Fruit fly (Drosophila melanogaster) whole organism, embryonic: ENCODE results near the gene Uggt.

Experiments used
- Bgb ChIP-seq: fragments of 200-800 bp; sonication (Bioruptor generic); IDR thresholded peaks from 2 replicates; pipeline ENCODE4 v1.3.6; 2022; ENCODE audit warnings: missing biosample characterization, missing genetic modification characterization; ENCODE audit not compliant: partially characterized antibody
- BtbVII ChIP-seq: fragments of 200-800 bp; sonication (Bioruptor generic); optimal IDR thresholded peaks from 3 replicates; lab custom pipeline; 2017; ENCODE audit warnings: missing biosample characterization, mild to moderate bottlenecking, missing genetic modification characterization
- C15 ChIP-seq: fragments of 200-800 bp; sonication (Bioruptor generic); IDR thresholded peaks from 3 replicates; pipeline ENCODE4 v1.3.6; 2022; ENCODE audit warnings: missing biosample characterization, missing genetic modification characterization
- CG1024 ChIP-seq: fragments of 200-800 bp; sonication (Bioruptor generic); IDR thresholded peaks from 2 replicates; pipeline ENCODE4 v1.3.6; 2022; ENCODE audit warnings: missing biosample characterization, missing genetic modification characterization
- CG10321 ChIP-seq: fragments of 200-800 bp; sonication (Bioruptor generic); IDR thresholded peaks from 2 replicates; pipeline ENCODE4 v1.3.6; 2022; ENCODE audit warnings: missing biosample characterization, missing genetic modification characterization
- CG11085 ChIP-seq: fragments of 200-800 bp; sonication (Bioruptor generic); IDR thresholded peaks from 2 replicates; pipeline ENCODE4 v1.3.6; 2022; ENCODE audit warnings: missing biosample characterization, missing genetic modification characterization
- CG12071 ChIP-seq: fragments of 200-800 bp; sonication (Bioruptor generic); optimal IDR thresholded peaks from 3 replicates; lab custom pipeline; 2018; ENCODE audit warnings: missing biosample characterization, mild to moderate bottlenecking, missing genetic modification characterization
- CG12942 ChIP-seq: fragments of 200-800 bp; sonication (Bioruptor generic); optimal IDR thresholded peaks from 3 replicates; lab custom pipeline; 2016; ENCODE audit warnings: missing biosample characterization, missing genetic modification characterization
- CG14014 ChIP-seq: fragments of 200-800 bp; sonication (Bioruptor generic); IDR thresholded peaks from 2 replicates; pipeline ENCODE4 v1.3.6; 2022; ENCODE audit warnings: missing biosample characterization, missing genetic modification characterization
- CG14667 ChIP-seq: fragments of 200-800 bp; sonication (Bioruptor generic); IDR thresholded peaks from 2 replicates; pipeline ENCODE4 v1.3.6; 2022; ENCODE audit warnings: missing biosample characterization, missing genetic modification characterization
- CG14710 ChIP-seq: fragments of 200-800 bp; sonication (Bioruptor generic); optimal IDR thresholded peaks from 3 replicates; lab custom pipeline; 2019; ENCODE audit warnings: missing biosample characterization, mild to moderate bottlenecking, missing genetic modification characterization, moderate library complexity
- CG15073 ChIP-seq: fragments of 200-800 bp; sonication (Bioruptor generic); optimal IDR thresholded peaks from 2 replicates; lab custom pipeline; 2016; ENCODE audit warnings: missing biosample characterization, missing genetic modification characterization
- CG15269 ChIP-seq: fragments of 200-800 bp; sonication (Bioruptor generic); optimal IDR thresholded peaks from 2 replicates; lab custom pipeline; 2018; ENCODE audit warnings: missing biosample characterization, mild to moderate bottlenecking, missing genetic modification characterization, moderate library complexity
- CG18476 ChIP-seq: fragments of 200-800 bp; sonication (Bioruptor generic); optimal IDR thresholded peaks from 2 replicates; lab custom pipeline; 2016; ENCODE audit warnings: missing biosample characterization, mild to moderate bottlenecking, missing genetic modification characterization
- CG2712 ChIP-seq: fragments of 200-800 bp; optimal IDR thresholded peaks from 3 replicates; lab custom pipeline; 2019; ENCODE audit warnings: missing biosample characterization, mild to moderate bottlenecking, missing genetic modification characterization, moderate library complexity
- CG31441 ChIP-seq: fragments of 200-800 bp; sonication (Bioruptor generic); IDR thresholded peaks from 2 replicates; pipeline ENCODE4 v1.3.6; 2022; ENCODE audit warnings: missing biosample characterization, missing genetic modification characterization
- CG32532 ChIP-seq: fragments of 200-800 bp; sonication (Bioruptor generic); IDR thresholded peaks from 2 replicates; pipeline ENCODE4 v1.3.6; 2022; ENCODE audit warnings: missing biosample characterization, missing genetic modification characterization
- CG32767 ChIP-seq: fragments of 200-800 bp; sonication (Bioruptor generic); IDR thresholded peaks from 2 replicates; pipeline ENCODE4 v1.3.6; 2022; ENCODE audit warnings: missing biosample characterization, missing genetic modification characterization
- CG3847 ChIP-seq: fragments of 200-800 bp; sonication (Bioruptor generic); IDR thresholded peaks from 2 replicates; pipeline ENCODE4 v1.3.6; 2022; ENCODE audit warnings: missing biosample characterization, missing genetic modification characterization
- CG4282 ChIP-seq: fragments of 200-800 bp; sonication (Bioruptor generic); optimal IDR thresholded peaks from 2 replicates; lab custom pipeline; 2016; ENCODE audit warnings: missing biosample characterization, missing genetic modification characterization
- CG4360 ChIP-seq: fragments of 200-800 bp; sonication (Bioruptor generic); IDR thresholded peaks from 2 replicates; pipeline ENCODE4 v1.3.6; 2022; ENCODE audit warnings: missing biosample characterization, missing genetic modification characterization
- CG4424 ChIP-seq: fragments of 200-800 bp; sonication (Bioruptor generic); optimal IDR thresholded peaks from 3 replicates; lab custom pipeline; 2016; ENCODE audit warnings: missing biosample characterization, missing genetic modification characterization
- CG4617 ChIP-seq: fragments of 200-800 bp; sonication (Bioruptor generic); optimal IDR thresholded peaks from 3 replicates; lab custom pipeline; 2016; ENCODE audit warnings: missing biosample characterization, missing genetic modification characterization, borderline replicate concordance
- CG5180 ChIP-seq: fragments of 200-800 bp; sonication (Bioruptor generic); optimal IDR thresholded peaks from 3 replicates; lab custom pipeline; 2017; ENCODE audit warnings: missing biosample characterization, missing genetic modification characterization, mild to moderate bottlenecking, moderate library complexity, missing genetic modification reagents
- CG8290 ChIP-seq, 3 experiments: fragments of 200-800 bp; sonication (Bioruptor generic); optimal IDR thresholded peaks; 2 replicates each; lab custom pipeline; 2016 to 2019; ENCODE audit warnings: missing biosample characterization in 3 of 3, missing genetic modification characterization in 3 of 3, mild to moderate bottlenecking in 2 of 3, moderate library complexity in 1 of 3
- D ChIP-seq, 2 experiments: fragments of 200-800 bp in 1 of 2; fragments of >200 bp in 1 of 2; sonication (Bioruptor generic) in 1 of 2; optimal IDR thresholded peaks; 2 replicates in 1 of 2; 3 replicates in 1 of 2; lab custom pipeline; 2017; ENCODE audit warnings: mild to moderate bottlenecking in 1 of 2, missing biosample characterization in 1 of 2, missing genetic modification characterization in 1 of 2, missing genetic modification reagents in 1 of 2
- H15 ChIP-seq: fragments of 200-800 bp; sonication (Bioruptor generic); IDR thresholded peaks from 3 replicates; pipeline ENCODE4 v1.3.6; 2022; ENCODE audit warnings: missing biosample characterization, missing genetic modification characterization
- Hr78 ChIP-seq, 2 experiments: fragments of 200-800 bp in 1 of 2; fragments of >200 bp in 1 of 2; sonication (Bioruptor generic) in 1 of 2; optimal IDR thresholded peaks; 2 replicates each; lab custom pipeline; 2017 to 2019; ENCODE audit warnings: missing biosample characterization in 2 of 2, missing genetic modification characterization in 2 of 2, mild to moderate bottlenecking in 1 of 2, moderate library complexity in 1 of 2
- Jarid2 ChIP-seq: fragments of 200-800 bp; sonication (Bioruptor generic); optimal IDR thresholded peaks from 3 replicates; lab custom pipeline; 2017; ENCODE audit warnings: mild to moderate bottlenecking, missing biosample characterization, missing genetic modification reagents, missing genetic modification characterization
- Mrtf ChIP-seq: fragments of 200-800 bp; sonication (Bioruptor generic); IDR thresholded peaks from 3 replicates; pipeline ENCODE4 v1.3.6; 2022; ENCODE audit warnings: missing biosample characterization, missing genetic modification characterization
- Poxn ChIP-seq: fragments of 200-800 bp; sonication (Bioruptor generic); IDR thresholded peaks from 2 replicates; pipeline ENCODE4 v1.3.6; 2022; ENCODE audit warnings: missing biosample characterization, missing genetic modification characterization
- Sin3A ChIP-seq: fragments of >200 bp; optimal IDR thresholded peaks from 2 replicates; lab custom pipeline; 2018
- Sry-β ChIP-seq: fragments of 200-800 bp; sonication (Bioruptor generic); optimal IDR thresholded peaks from 2 replicates; lab custom pipeline; 2018; ENCODE audit warnings: missing biosample characterization, mild to moderate bottlenecking, missing genetic modification characterization, moderate library complexity
- ash1 ChIP-seq: fragments of 200-800 bp; sonication (Bioruptor generic); optimal IDR thresholded peaks from 2 replicates; lab custom pipeline; 2018; ENCODE audit warnings: missing biosample characterization, mild to moderate bottlenecking, missing genetic modification characterization
- crp ChIP-seq, 2 experiments: fragments of 200-800 bp; sonication (Bioruptor generic); optimal IDR thresholded peaks; 2 replicates in 1 of 2; 3 replicates in 1 of 2; lab custom pipeline; 2017; ENCODE audit warnings: missing biosample characterization in 2 of 2, missing genetic modification characterization in 2 of 2, mild to moderate bottlenecking in 1 of 2, moderate library complexity in 1 of 2
- dimm ChIP-seq: fragments of 200-800 bp; sonication (Bioruptor generic); IDR thresholded peaks from 2 replicates; pipeline ENCODE4 v1.3.6; 2022; ENCODE audit warnings: missing biosample characterization, missing genetic modification characterization
- hb ChIP-seq: fragments of 200-800 bp; sonication (Bioruptor generic); IDR thresholded peaks from 3 replicates; pipeline ENCODE4 v1.3.6; 2022; ENCODE audit warnings: missing biosample characterization, missing genetic modification characterization; ENCODE audit not compliant: partially characterized antibody
- her ChIP-seq: fragments of 200-800 bp; sonication (Bioruptor generic); optimal IDR thresholded peaks from 2 replicates; lab custom pipeline; 2016; ENCODE audit warnings: missing biosample characterization, missing genetic modification characterization
- kah ChIP-seq: fragments of 200-800 bp; sonication (Bioruptor generic); optimal IDR thresholded peaks from 2 replicates; lab custom pipeline; 2018; ENCODE audit warnings: missing biosample characterization, mild to moderate bottlenecking, missing genetic modification characterization
- mirr ChIP-seq: fragments of 200-800 bp; sonication (Bioruptor generic); optimal IDR thresholded peaks from 3 replicates; lab custom pipeline; 2018; ENCODE audit warnings: missing biosample characterization, mild to moderate bottlenecking, missing genetic modification characterization
- nerfin-1 ChIP-seq: fragments of 200-800 bp; sonication (Bioruptor generic); optimal IDR thresholded peaks from 3 replicates; lab custom pipeline; 2019; ENCODE audit warnings: missing biosample characterization, mild to moderate bottlenecking, missing genetic modification characterization, moderate library complexity
- nerfin-2 ChIP-seq: fragments of 200-800 bp; sonication (Bioruptor generic); IDR thresholded peaks from 2 replicates; pipeline ENCODE4 v1.3.6; 2022; ENCODE audit warnings: missing biosample characterization, missing genetic modification characterization; ENCODE audit not compliant: partially characterized antibody
- run ChIP-seq: fragments of 200-800 bp; sonication (Bioruptor generic); optimal IDR thresholded peaks from 3 replicates; lab custom pipeline; 2018; ENCODE audit warnings: missing biosample characterization, mild to moderate bottlenecking, missing genetic modification characterization
- schlank ChIP-seq: fragments of 200-800 bp; sonication (Bioruptor generic); optimal IDR thresholded peaks from 2 replicates; lab custom pipeline; 2018; ENCODE audit warnings: missing biosample characterization, mild to moderate bottlenecking, missing genetic modification characterization
- stwl ChIP-seq: fragments of 200-800 bp; sonication (Bioruptor generic); optimal IDR thresholded peaks from 3 replicates; lab custom pipeline; 2018; ENCODE audit warnings: missing biosample characterization, mild to moderate bottlenecking, missing genetic modification characterization, moderate library complexity
- vnd ChIP-seq: fragments of 200-800 bp; sonication (Bioruptor generic); IDR thresholded peaks from 3 replicates; pipeline ENCODE4 v1.3.6; 2022; ENCODE audit warnings: missing biosample characterization, missing genetic modification characterization; ENCODE audit not compliant: partially characterized antibody
- wor ChIP-seq: fragments of 200-800 bp; sonication (Bioruptor generic); IDR thresholded peaks from 2 replicates; pipeline ENCODE4 v1.3.6; 2022; ENCODE audit warnings: missing biosample characterization, missing genetic modification characterization
- yki ChIP-seq: fragments of >200 bp; optimal IDR thresholded peaks from 3 replicates; lab custom pipeline; 2018
- zf30C ChIP-seq: fragments of 200-800 bp; sonication (Bioruptor generic); optimal IDR thresholded peaks from 3 replicates; lab custom pipeline; 2018; ENCODE audit warnings: missing biosample characterization, mild to moderate bottlenecking, missing genetic modification characterization
- zfh1 ChIP-seq: fragments of 200-800 bp; sonication (Bioruptor generic); IDR thresholded peaks from 3 replicates; pipeline ENCODE4 v1.3.6; 2022; ENCODE audit warnings: missing biosample characterization, missing genetic modification characterization

Gene Uggt

DNA sequence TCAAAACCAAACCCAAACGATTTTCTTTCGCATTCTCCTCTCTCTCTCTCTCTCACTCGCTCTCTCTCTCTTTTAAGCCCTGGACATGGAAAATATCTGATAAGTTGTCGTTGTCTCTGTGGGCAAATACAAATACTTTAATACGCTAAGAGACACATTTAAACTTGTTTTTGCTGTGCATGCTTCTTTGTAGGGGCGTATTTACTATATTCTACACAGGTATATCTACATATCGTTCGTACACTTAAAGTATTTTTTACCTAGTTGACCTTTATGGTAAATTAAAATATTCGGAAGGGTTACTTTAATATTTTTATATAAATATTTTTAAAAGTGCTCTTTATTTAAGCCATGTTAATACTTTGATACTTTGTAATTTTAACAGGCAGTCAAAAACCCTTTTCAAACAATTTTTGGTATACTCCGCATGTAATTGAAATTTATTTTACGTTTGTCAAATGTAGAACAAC, 26.2 kb upstream of the Uggt start (continued):
- no peak for TF ChIP-seq wor (GFP tag; lab: Robert Waterston, UW)
- TF ChIP-seq her (GFP tag; lab: Kevin White, UChicago) = no peak
- TF ChIP-seq yki = peak; percentile 40
- TF ChIP-seq crp (GFP tag; optimal IDR thresholded peaks at IDR 0.05; lab: Kevin White, UChicago) = no peak
- peak; percentile 28; the same call in 1 of the 3 replicates for TF ChIP-seq vnd
- no peak for TF ChIP-seq dimm (GFP tag; lab: Robert Waterston, UW)
- TF ChIP-seq Bgb (GFP tag; lab: Robert Waterston, UW) = peak; percentile 9; the same call in 1 of the 2 replicates
- TF ChIP-seq CG15073 = no peak
- no peak for TF ChIP-seq CG4424 (GFP tag; lab: Kevin White, UChicago)
- TF ChIP-seq zfh1 (GFP tag; lab: Robert Waterston, UW) = no peak
- peak; percentile 52 for TF ChIP-seq CG31441 (GFP tag; lab: Robert Waterston, UW)
- TF ChIP-seq CG32532 = no peak
- no peak for TF ChIP-seq CG11085 (GFP tag; lab: Robert Waterston, UW)
- TF ChIP-seq CG4282 (GFP tag; lab: Kevin White, UChicago) = no peak
- TF ChIP-seq mirr (GFP tag; lab: Kevin White, UChicago) = peak; percentile 45
- TF ChIP-seq CG1024 (GFP tag; lab: Robert Waterston, UW) = no peak
- peak; percentile 3 for TF ChIP-seq CG12071
- no peak for TF ChIP-seq CG4360
- TF ChIP-seq CG5180 = no peak
- no peak for TF ChIP-seq run (tag; lab: Kevin White, UChicago)
- TF ChIP-seq CG3847 (GFP tag; lab: Robert Waterston, UW) = no peak
- TF ChIP-seq D (optimal IDR thresholded peaks at IDR 0.05; lab: Kevin White, UChicago) = no peak
- no peak for TF ChIP-seq D (GFP tag; optimal IDR thresholded peaks at IDR 0.05; lab: Kevin White, UChicago)
- no peak; the same call in 1 of the 2 replicates for TF ChIP-seq CG14014 (GFP tag; lab: Robert Waterston, UW)
- TF ChIP-seq zf30C (GFP tag; lab: Kevin White, UChicago) = peak; percentile 7
- TF ChIP-seq Poxn (GFP tag; lab: Robert Waterston, UW) = no peak
- TF ChIP-seq CG2712 (tag; lab: Kevin White, UChicago) = peak; percentile 12
- TF ChIP-seq CG4617 (GFP tag; lab: Kevin White, UChicago) = no peak
- TF ChIP-seq CG12942 (GFP tag; lab: Kevin White, UChicago) = no peak
- TF ChIP-seq CG32767 = no peak
- TF ChIP-seq H15 (GFP tag; lab: Robert Waterston, UW) = no peak
- no peak for TF ChIP-seq hb (GFP tag; lab: Robert Waterston, UW)
- TF ChIP-seq Hr78 (GFP tag; optimal IDR thresholded peaks at IDR 0.05; lab: Kevin White, UChicago) = peak in 1 of 2 experiments; percentile 22
- peak; percentile 22 for TF ChIP-seq kah (GFP tag; lab: Kevin White, UChicago)
- peak; percentile 0 for TF ChIP-seq Jarid2
- no peak for TF ChIP-seq Sin3A
- TF ChIP-seq C15 = no peak
- no peak for TF ChIP-seq ash1 (GFP tag; lab: Kevin White, UChicago)
- TF ChIP-seq schlank (tag; lab: Kevin White, UChicago) = no peak
- no peak for TF ChIP-seq CG14667 (GFP tag; lab: Robert Waterston, UW)
- peak; percentile 13 for TF ChIP-seq CG15269 (tag; lab: Kevin White, UChicago)
- TF ChIP-seq CG18476 (GFP tag; lab: Kevin White, UChicago) = no peak
- TF ChIP-seq nerfin-2 = no peak
- TF ChIP-seq CG14710 (tag; lab: Kevin White, UChicago) = peak; percentile 25
- TF ChIP-seq CG10321 (GFP tag; lab: Robert Waterston, UW) = no peak
- no peak for TF ChIP-seq Mrtf (GFP tag; lab: Robert Waterston, UW)
- no peak for TF ChIP-seq CG8290 (GFP tag; optimal IDR thresholded peaks at IDR 0.05; lab: Kevin White, UChicago)
- TF ChIP-seq CG8290 (tag; optimal IDR thresholded peaks at IDR 0.05; lab: Kevin White, UChicago) = no peak
- peak; percentile 28 for TF ChIP-seq BtbVII (GFP tag; lab: Kevin White, UChicago)
- TF ChIP-seq nerfin-1 (tag; lab: Kevin White, UChicago) = no peak
- TF ChIP-seq Sry-β (GFP tag; lab: Kevin White, UChicago) = no peak
- no peak for TF ChIP-seq stwl (tag; lab: Kevin White, UChicago)
